Worm (Caenorhabditis elegans): Measurements from ENCODE around the gene arrd-24.

The arrd-24 gene

ce11 chrX:13948167-13948566 is 32.1 kb downstream of the arrd-24 start:
- TF ChIP-seq skn-1 (tag; optimal IDR thresholded peaks at IDR 0.05) (no peak), egl-5 (tag; optimal IDR thresholded peaks at IDR 0.05) (peak; percentile 51), lin-39 (tag; optimal IDR thresholded peaks at IDR 0.05) (peak; percentile 53), zag-1 (tag; optimal IDR thresholded peaks at IDR 0.05) (no peak), fkh-2 (tag; optimal IDR thresholded peaks at IDR 0.05) (no peak), jun-1 (tag; optimal IDR thresholded peaks at IDR 0.05) (no peak), fkh-10 (GFP tag; optimal IDR thresholded peaks at IDR 0.05) (no peak), pha-4 (tag; optimal IDR thresholded peaks at IDR 0.05) (no peak), fos-1 (tag; optimal IDR thresholded peaks at IDR 0.05) (no peak), R02D3.7 (tag; optimal IDR thresholded peaks at IDR 0.05) (no peak), ama-1 (optimal IDR thresholded peaks at IDR 0.05) (no peak), nhr-25 (tag; optimal IDR thresholded peaks at IDR 0.05) (no peak), ceh-28 (tag; optimal IDR thresholded peaks at IDR 0.05) (no peak), sea-2 (GFP tag; optimal IDR thresholded peaks at IDR 0.05) (no peak), nhr-76 (tag; optimal IDR thresholded peaks at IDR 0.05) (no peak), nhr-12 (tag; optimal IDR thresholded peaks at IDR 0.05) (no peak), nfya-1 (tag; optimal IDR thresholded peaks at IDR 0.05; ENCODE audit: insufficient read depth) (no peak), hmg-11 (tag; optimal IDR thresholded peaks at IDR 0.05) (peak; percentile 65), nhr-23 (tag; optimal IDR thresholded peaks at IDR 0.05) (no peak), aly-2 (tag; optimal IDR thresholded peaks at IDR 0.05) (no peak)

- TF ChIP-seq sea-2 (GFP tag; optimal IDR thresholded peaks at IDR 0.05) (no peak), pqm-1 (tag; optimal IDR thresholded peaks at IDR 0.05) (peak; percentile 44), elt-2 (tag; optimal IDR thresholded peaks at IDR 0.05) (peak; percentile 76)
Observed at ce11 chrX:13946693-13947583, 33.4 kb downstream of the arrd-24 start.

ce11 chrX:13945524-13945923 is 34.8 kb downstream of the arrd-24 start:
- TF ChIP-seq nhr-28 (tag; optimal IDR thresholded peaks at IDR 0.05) (no peak), nhr-11 (tag; optimal IDR thresholded peaks at IDR 0.05) (no peak), lsy-12 (tag; optimal IDR thresholded peaks at IDR 0.05) (no peak), nhr-25 (tag; optimal IDR thresholded peaks at IDR 0.05) (no peak), snpc-4 (tag; optimal IDR thresholded peaks at IDR 0.05) (peak; percentile 84), ZK546.5 (tag; optimal IDR thresholded peaks at IDR 0.05) (no peak), elt-2 (tag; optimal IDR thresholded peaks at IDR 0.05) (peak; percentile 23), pqm-1 (tag; optimal IDR thresholded peaks at IDR 0.05) (no peak), tbx-2 (tag; optimal IDR thresholded peaks at IDR 0.05) (peak; percentile 50), egl-5 (tag; optimal IDR thresholded peaks at IDR 0.05) (no peak), mdl-1 (tag; optimal IDR thresholded peaks at IDR 0.05) (peak; percentile 36), pha-4 (tag; optimal IDR thresholded peaks at IDR 0.05) (peak; percentile 32), unc-62 (GFP tag; optimal IDR thresholded peaks at IDR 0.05) (peak; percentile 31), R02D3.7 (tag; optimal IDR thresholded peaks at IDR 0.05) (peak; percentile 21), nhr-237 (tag; optimal IDR thresholded peaks at IDR 0.05) (no peak), nhr-67 (tag; optimal IDR thresholded peaks at IDR 0.05) (no peak), elt-1 (tag; optimal IDR thresholded peaks at IDR 0.05) (no peak), nfya-1 (tag; optimal IDR thresholded peaks at IDR 0.05; ENCODE audit: insufficient read depth) (peak; percentile 83), lin-15B (tag; optimal IDR thresholded peaks at IDR 0.05) (peak; percentile 65), elt-3 (tag; optimal IDR thresholded peaks at IDR 0.05) (no peak), sea-2 (GFP tag; optimal IDR thresholded peaks at IDR 0.05) (no peak), skn-1 (tag; optimal IDR thresholded peaks at IDR 0.05) (no peak), hmg-11 (tag; optimal IDR thresholded peaks at IDR 0.05) (peak; percentile 92), lin-39 (tag; optimal IDR thresholded peaks at IDR 0.05) (peak; percentile 94), ceh-82 (tag; optimal IDR thresholded peaks at IDR 0.05) (no peak), fkh-10 (GFP tag; optimal IDR thresholded peaks at IDR 0.05) (peak; percentile 58)

- TF ChIP-seq elt-1 (tag; optimal IDR thresholded peaks at IDR 0.05) (no peak), skn-1 (tag; optimal IDR thresholded peaks at IDR 0.05) (no peak), pha-4 (tag; optimal IDR thresholded peaks at IDR 0.05) (no peak), tbx-2 (tag; optimal IDR thresholded peaks at IDR 0.05) (no peak)
Observed at ce11 chrX:13945090-13945489, 35.2 kb downstream of the arrd-24 start.
